Worm (Caenorhabditis elegans): Measurements from ENCODE around the gene poml-1.

ce11 chrX:13767282-13767681 is 44.6 kb upstream of the poml-1 start:
- TF ChIP-seq egl-27 (tag; optimal IDR thresholded peaks at IDR 0.05) (no peak), elt-3 (tag; optimal IDR thresholded peaks at IDR 0.05) (no peak), aly-2 (tag; optimal IDR thresholded peaks at IDR 0.05) (no peak), zag-1 (tag; optimal IDR thresholded peaks at IDR 0.05) (no peak), lin-15B (tag; optimal IDR thresholded peaks at IDR 0.05) (no peak), nhr-11 (tag; optimal IDR thresholded peaks at IDR 0.05) (no peak), nhr-76 (tag; optimal IDR thresholded peaks at IDR 0.05) (no peak), fkh-2 (tag; optimal IDR thresholded peaks at IDR 0.05) (no peak), nhr-23 (tag; optimal IDR thresholded peaks at IDR 0.05) (no peak), daf-12 (tag; optimal IDR thresholded peaks at IDR 0.05) (no peak), nhr-237 (tag; optimal IDR thresholded peaks at IDR 0.05) (no peak), nhr-25 (tag; optimal IDR thresholded peaks at IDR 0.05) (no peak), elt-2 (tag; optimal IDR thresholded peaks at IDR 0.05) (peak; percentile 65), snpc-4 (tag; optimal IDR thresholded peaks at IDR 0.05) (no peak)

Measured in whole organism, L3 larva.